Fruit fly (Drosophila melanogaster) whole organism, wandering third instar larva: ENCODE data around the gene CG13377.
A peak's percentile ranks its signal among the peaks of the same experiment; 100 is the strongest.

Experiments
- Abd-B ChIP-seq: fragments of >200 bp; optimal IDR thresholded peaks from 2 replicates; lab custom pipeline; 2017; ENCODE audit warnings: missing biosample characterization, missing genetic modification characterization
- CG32264 ChIP-seq: fragments of 200-800 bp; sonication (Bioruptor generic); optimal IDR thresholded peaks from 2 replicates; lab custom pipeline; 2016; ENCODE audit warnings: missing biosample characterization, missing genetic modification characterization
- CG9705 ChIP-seq: fragments of 200-800 bp; sonication (Bioruptor generic); optimal IDR thresholded peaks from 2 replicates; lab custom pipeline; 2018; ENCODE audit warnings: missing biosample characterization, mild to moderate bottlenecking, missing genetic modification characterization
- CrebA ChIP-seq: fragments of 200-800 bp; sonication (Bioruptor generic); optimal IDR thresholded peaks from 2 replicates; lab custom pipeline; 2016; ENCODE audit warnings: missing biosample characterization, mild to moderate bottlenecking, missing genetic modification characterization, borderline replicate concordance
- Dfd ChIP-seq: fragments of >200 bp; optimal IDR thresholded peaks from 2 replicates; lab custom pipeline; 2017; ENCODE audit warnings: missing biosample characterization, missing genetic modification characterization
- Dif ChIP-seq: fragments of 200-275, 200-300 bp; sonication (Bioruptor generic); optimal IDR thresholded peaks from 2 replicates; lab custom pipeline; 2018; ENCODE audit warnings: missing biosample characterization, missing genetic modification characterization; ENCODE audit not compliant: partially characterized antibody
- GATAd ChIP-seq: sonication (Bioruptor generic); optimal IDR thresholded peaks from 2 replicates; lab custom pipeline; 2016; ENCODE audit warnings: missing biosample characterization, missing genetic modification characterization
- HLH106 ChIP-seq: fragments of 200-800 bp; optimal IDR thresholded peaks from 3 replicates; lab custom pipeline; 2019; ENCODE audit warnings: missing biosample characterization, mild to moderate bottlenecking, missing genetic modification characterization, moderate library complexity
- Hnf4 ChIP-seq: fragments of 200-800 bp; sonication (Bioruptor generic); optimal IDR thresholded peaks from 2 replicates; lab custom pipeline; 2016; ENCODE audit warnings: missing biosample characterization, mild to moderate bottlenecking, missing genetic modification characterization
- Hr78 ChIP-seq: fragments of >200 bp; optimal IDR thresholded peaks from 2 replicates; lab custom pipeline; 2017; ENCODE audit warnings: missing biosample characterization, missing genetic modification characterization
- Hr83 ChIP-seq: fragments of 200-300 bp; sonication (Bioruptor generic); optimal IDR thresholded peaks from 2 replicates; lab custom pipeline; 2016; ENCODE audit warnings: missing biosample characterization, mild to moderate bottlenecking, missing genetic modification characterization, moderate library complexity; ENCODE audit not compliant: poor library complexity, severe bottlenecking
- Jra ChIP-seq: sonication (Bioruptor generic); optimal IDR thresholded peaks from 2 replicates; lab custom pipeline; 2016; ENCODE audit warnings: missing biosample characterization, missing genetic modification characterization
- Mio ChIP-seq: sonication (Bioruptor generic); optimal IDR thresholded peaks from 2 replicates; lab custom pipeline; 2016; ENCODE audit warnings: missing biosample characterization, missing genetic modification characterization
- Myc ChIP-seq: fragments of >200 bp; optimal IDR thresholded peaks from 2 replicates; lab custom pipeline; 2017
- N ChIP-seq: fragments of >200 bp; optimal IDR thresholded peaks from 2 replicates; lab custom pipeline; 2018; ENCODE audit warnings: missing biosample characterization, missing external identifiers, missing genetic modification characterization
- OdsH ChIP-seq: fragments of 200-800 bp; sonication (Bioruptor generic); optimal IDR thresholded peaks from 2 replicates; lab custom pipeline; 2016; ENCODE audit warnings: missing biosample characterization, mild to moderate bottlenecking, missing genetic modification characterization
- Rel ChIP-seq, 2 experiments: fragments of 200-800 bp; sonication (Bioruptor generic) in 1 of 2; optimal IDR thresholded peaks; 2 replicates in 1 of 2; 3 replicates in 1 of 2; lab custom pipeline; 2016 to 2019; ENCODE audit warnings: mild to moderate bottlenecking in 2 of 2, missing biosample characterization in 2 of 2, missing genetic modification characterization in 2 of 2, moderate library complexity in 1 of 2
- Sp1 ChIP-seq: fragments of 200-800 bp; sonication (Bioruptor generic); optimal IDR thresholded peaks from 3 replicates; lab custom pipeline; 2019; ENCODE audit warnings: missing biosample characterization, mild to moderate bottlenecking, missing genetic modification characterization, moderate library complexity
- Vsx2 ChIP-seq: fragments of 200-300, 225-300 bp; sonication (Bioruptor generic); optimal IDR thresholded peaks from 2 replicates; lab custom pipeline; 2018; ENCODE audit warnings: missing biosample characterization, missing genetic modification characterization; ENCODE audit not compliant: partially characterized antibody
- br ChIP-seq: fragments of 200-800 bp; sonication (Bioruptor generic); optimal IDR thresholded peaks from 2 replicates; lab custom pipeline; 2016; ENCODE audit warnings: missing biosample characterization, missing genetic modification characterization
- brk ChIP-seq: fragments of 200-800 bp; sonication (Bioruptor generic); optimal IDR thresholded peaks from 2 replicates; lab custom pipeline; 2016; ENCODE audit warnings: missing biosample characterization, mild to moderate bottlenecking, missing genetic modification characterization
- dl ChIP-seq, 2 experiments: fragments of 175-275, 200-275 bp in 1 of 2; fragments of 200-275 bp in 1 of 2; sonication (Bioruptor generic); optimal IDR thresholded peaks; lab custom pipeline; 2018; ENCODE audit warnings: mild to moderate bottlenecking in 2 of 2, missing biosample characterization in 2 of 2, missing genetic modification characterization in 2 of 2, moderate library complexity in 2 of 2; ENCODE audit not compliant: partially characterized antibody in 2 of 2, insufficient read depth in 1 of 2
- dmrt93B ChIP-seq: fragments of 200-800 bp; sonication (Bioruptor generic); optimal IDR thresholded peaks from 2 replicates; lab custom pipeline; 2018; ENCODE audit warnings: missing biosample characterization, mild to moderate bottlenecking, missing genetic modification characterization
- dsf ChIP-seq: sonication (Bioruptor generic); optimal IDR thresholded peaks from 2 replicates; lab custom pipeline; 2016; ENCODE audit warnings: missing biosample characterization, missing genetic modification characterization, borderline replicate concordance
- ey ChIP-seq: fragments of 200-800 bp; sonication (Bioruptor generic); optimal IDR thresholded peaks from 2 replicates; lab custom pipeline; 2016; ENCODE audit warnings: missing biosample characterization, missing genetic modification characterization
- foxo ChIP-seq, 2 experiments: fragments of 200-800 bp; sonication (Bioruptor generic); optimal IDR thresholded peaks; 2 replicates in 1 of 2; 3 replicates in 1 of 2; lab custom pipeline; 2016 to 2017; ENCODE audit warnings: missing biosample characterization in 2 of 2, missing genetic modification characterization in 2 of 2
- fru ChIP-seq: fragments of 200-800 bp; sonication (Bioruptor generic); optimal IDR thresholded peaks from 3 replicates; lab custom pipeline; 2016; ENCODE audit warnings: missing biosample characterization, mild to moderate bottlenecking, missing genetic modification characterization
- h ChIP-seq: fragments of 200-800 bp; sonication (Bioruptor generic); optimal IDR thresholded peaks from 3 replicates; lab custom pipeline; 2016; ENCODE audit warnings: missing biosample characterization, mild to moderate bottlenecking, missing genetic modification characterization
- jim ChIP-seq: fragments of 175-275, 200-325 bp; sonication (Bioruptor generic); optimal IDR thresholded peaks from 2 replicates; lab custom pipeline; 2016; ENCODE audit warnings: missing biosample characterization, mild to moderate bottlenecking, missing genetic modification characterization
- lola ChIP-seq: fragments of >200 bp; optimal IDR thresholded peaks from 2 replicates; lab custom pipeline; 2017; ENCODE audit warnings: missing biosample characterization, missing genetic modification characterization
- pan ChIP-seq: fragments of >200 bp; optimal IDR thresholded peaks from 2 replicates; lab custom pipeline; 2017
- psq ChIP-seq: fragments of 200-800 bp; sonication (Bioruptor generic); optimal IDR thresholded peaks from 3 replicates; lab custom pipeline; 2017; ENCODE audit warnings: missing biosample characterization, mild to moderate bottlenecking, missing genetic modification characterization, moderate library complexity
- rgr ChIP-seq: fragments of 200-800 bp; sonication (Bioruptor generic); optimal IDR thresholded peaks from 3 replicates; lab custom pipeline; 2016; ENCODE audit warnings: missing biosample characterization, mild to moderate bottlenecking, missing genetic modification characterization
- sage ChIP-seq: fragments of 200-800 bp; sonication (Bioruptor generic); optimal IDR thresholded peaks from 2 replicates; lab custom pipeline; 2016; ENCODE audit warnings: missing biosample characterization, mild to moderate bottlenecking, missing genetic modification characterization
- sv ChIP-seq: fragments of 200-800 bp; sonication (Bioruptor generic); optimal IDR thresholded peaks from 3 replicates; lab custom pipeline; 2016; ENCODE audit warnings: missing biosample characterization, missing genetic modification characterization
- tai ChIP-seq: sonication (Bioruptor generic); optimal IDR thresholded peaks from 2 replicates; lab custom pipeline; 2016; ENCODE audit warnings: missing biosample characterization, missing genetic modification characterization
- usp ChIP-seq: fragments of >200 bp; optimal IDR thresholded peaks from 2 replicates; lab custom pipeline; 2017; ENCODE audit warnings: missing biosample characterization, missing genetic modification characterization
- woc ChIP-seq: sonication (Bioruptor generic); optimal IDR thresholded peaks from 2 replicates; lab custom pipeline; 2016; ENCODE audit warnings: missing biosample characterization, mild to moderate bottlenecking, missing genetic modification characterization

The CG13377 gene

DNA sequence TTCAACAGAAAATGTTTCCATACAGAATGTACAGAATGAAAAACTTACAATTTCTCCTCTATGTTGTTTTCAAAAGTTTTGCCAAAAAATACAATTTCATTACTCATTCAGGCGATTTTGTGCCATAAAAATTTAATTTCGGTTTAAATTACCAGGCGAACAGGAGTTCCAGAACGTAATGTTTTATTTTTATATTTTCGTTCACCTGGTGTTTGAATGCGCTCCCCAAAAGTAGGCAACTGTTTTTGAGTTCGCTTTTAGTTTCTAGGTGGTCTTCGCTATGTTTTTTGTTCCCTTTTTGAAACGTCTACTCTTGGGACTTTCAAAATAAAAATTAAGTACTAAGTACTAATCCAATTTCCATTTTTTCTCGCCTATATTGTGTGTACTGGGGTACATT is 1.9 kb upstream of the CG13377 start:
- TF ChIP-seq brk (GFP tag; lab: Kevin White, UChicago) (no peak), N (GFP tag; lab: Kevin White, UChicago) (no peak), h (GFP tag; lab: Kevin White, UChicago) (no peak), Rel (GFP tag; optimal IDR thresholded peaks at IDR 0.05; lab: Kevin White, UChicago) (no peak), Rel (tag; optimal IDR thresholded peaks at IDR 0.05; lab: Kevin White, UChicago) (no peak)

DNA sequence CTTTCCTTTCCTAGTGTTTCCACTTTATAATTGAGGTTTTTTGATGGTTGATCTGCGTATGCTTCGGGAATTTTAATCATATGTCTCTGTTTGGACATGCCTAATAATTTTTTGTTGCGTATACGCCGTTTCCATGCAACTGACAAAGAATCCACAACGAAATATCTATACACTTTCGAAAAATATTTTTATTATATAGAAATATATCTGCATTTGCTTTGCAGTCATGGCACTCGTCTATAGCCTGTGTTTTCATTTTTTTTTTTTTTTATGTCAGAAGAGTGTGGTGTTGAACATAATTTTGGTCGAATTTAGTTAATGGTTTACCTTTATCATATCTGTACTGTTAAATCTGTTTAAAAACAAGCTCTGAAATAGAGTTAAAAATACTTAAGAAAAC is 963 bp downstream of the CG13377 start:
- TF ChIP-seq Dif (GFP tag; lab: Kevin White, UChicago) (no peak), fru (GFP tag; lab: Kevin White, UChicago) (no peak), jim (GFP tag; lab: Kevin White, UChicago) (no peak), Hr78 (no peak), OdsH (GFP tag; lab: Kevin White, UChicago) (peak; percentile 7), Sp1 (GFP tag; lab: Kevin White, UChicago) (peak; percentile 7), HLH106 (peak; percentile 11), foxo (GFP tag; optimal IDR thresholded peaks at IDR 0.05; lab: Kevin White, UChicago) (peak in 1 of 2 experiments; percentile 38), woc (GFP tag; lab: Kevin White, UChicago) (peak; percentile 2), h (GFP tag; lab: Kevin White, UChicago) (peak; percentile 40), sage (GFP tag; lab: Kevin White, UChicago) (no peak), N (GFP tag; lab: Kevin White, UChicago) (no peak)

DNA sequence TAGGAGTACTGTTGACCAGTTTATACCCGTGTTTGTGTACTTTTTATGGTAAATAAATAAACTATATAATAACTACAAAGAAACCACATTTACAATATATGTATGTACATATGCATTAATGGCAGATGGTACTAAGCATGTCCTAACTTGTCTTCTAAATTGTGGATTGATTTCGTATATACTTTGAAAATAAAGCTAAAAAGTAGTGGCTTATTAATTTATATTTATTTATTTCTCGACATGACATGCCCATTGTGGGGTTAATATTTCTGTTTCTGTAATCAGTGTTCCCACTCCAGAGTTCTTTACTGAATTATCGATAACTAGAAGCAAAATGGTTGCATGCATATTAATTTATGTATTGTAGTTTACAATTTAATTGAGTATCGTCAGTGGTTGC is 8.4 kb downstream of the CG13377 start, which contains the start of gene cin:
cin (plus strand) TSS at position 306 of the 400 bp plus-strand sequence.
- TF ChIP-seq sage (GFP tag; lab: Kevin White, UChicago): peak; percentile 3
- TF ChIP-seq N (GFP tag; lab: Kevin White, UChicago): no peak
- TF ChIP-seq Myc (lab: Kevin White, UChicago): no peak
- peak; percentile 74 for TF ChIP-seq HLH106
- TF ChIP-seq usp (GFP tag; lab: Kevin White, UChicago): no peak
- TF ChIP-seq Sp1 (GFP tag; lab: Kevin White, UChicago): peak; percentile 70
- no peak for TF ChIP-seq Dfd (GFP tag; lab: Kevin White, UChicago)
- TF ChIP-seq CrebA (GFP tag; lab: Kevin White, UChicago): no peak
- no peak for TF ChIP-seq pan
- TF ChIP-seq dsf (GFP tag; lab: Kevin White, UChicago): peak; percentile 2
- peak in 1 of 2 experiments; percentile 72 for TF ChIP-seq foxo (GFP tag; optimal IDR thresholded peaks at IDR 0.05; lab: Kevin White, UChicago)
- no peak for TF ChIP-seq Mio
- peak; percentile 32 for TF ChIP-seq CG9705 (GFP tag; lab: Kevin White, UChicago)
- TF ChIP-seq rgr (GFP tag; lab: Kevin White, UChicago): peak; percentile 68
- TF ChIP-seq Vsx2 (GFP tag; lab: Kevin White, UChicago): no peak
- TF ChIP-seq Dif (GFP tag; lab: Kevin White, UChicago): no peak
- TF ChIP-seq Abd-B (GFP tag; lab: Kevin White, UChicago): no peak
- TF ChIP-seq Jra (GFP tag; lab: Kevin White, UChicago): no peak
- no peak for TF ChIP-seq Rel (GFP tag; optimal IDR thresholded peaks at IDR 0.05; lab: Kevin White, UChicago)
- peak; percentile 23 for TF ChIP-seq Rel (tag; optimal IDR thresholded peaks at IDR 0.05; lab: Kevin White, UChicago)
- TF ChIP-seq woc (GFP tag; lab: Kevin White, UChicago): peak; percentile 30
- no peak for TF ChIP-seq GATAd (GFP tag; lab: Kevin White, UChicago)
- TF ChIP-seq psq: peak; percentile 44
- peak; percentile 51 for TF ChIP-seq OdsH (GFP tag; lab: Kevin White, UChicago)
- TF ChIP-seq lola: no peak
- TF ChIP-seq jim (GFP tag; lab: Kevin White, UChicago): no peak
- peak; percentile 67 for TF ChIP-seq h (GFP tag; lab: Kevin White, UChicago)
- TF ChIP-seq CG32264 (GFP tag; lab: Kevin White, UChicago): no peak
- TF ChIP-seq sv (GFP tag; lab: Kevin White, UChicago): peak; percentile 9
- TF ChIP-seq Hr83 (GFP tag; lab: Kevin White, UChicago): no peak
- TF ChIP-seq Hr78: no peak
- TF ChIP-seq fru (GFP tag; lab: Kevin White, UChicago): peak; percentile 60
- peak; percentile 14 for TF ChIP-seq tai
- peak; percentile 62 for TF ChIP-seq brk (GFP tag; lab: Kevin White, UChicago)
- no peak for TF ChIP-seq dmrt93B (GFP tag; lab: Kevin White, UChicago)
- TF ChIP-seq br (GFP tag; lab: Kevin White, UChicago): peak; percentile 18
- peak; percentile 61 for TF ChIP-seq Hnf4
- TF ChIP-seq ey: peak; percentile 18
- no peak for TF ChIP-seq dl (GFP tag; optimal IDR thresholded peaks at IDR 0.05; lab: Kevin White, UChicago; ENCODE audit: insufficient read depth in 1 of 2, partially characterized antibody in 2 of 2)
